Fruit fly (Drosophila melanogaster) S2 (cell line): Measurements from ENCODE around the gene MnM.

Experiments used
- CG8478 ChIP-seq: fragments of >200 bp; optimal IDR thresholded peaks from 2 replicates; lab custom pipeline; 2018
- CTCF ChIP-seq, 2 experiments: fragments of >200 bp; optimal IDR thresholded peaks; 2 replicates each; lab custom pipeline; 2018

dm6 chr3L:3179474-3179873 is 1.1 kb upstream of the MnM start:
- TF ChIP-seq CTCF (optimal IDR thresholded peaks at IDR 0.05; lab: Kevin White, UChicago) (no peak), CG8478 (lab: Kevin White, UChicago) (no peak)
